Worm (Caenorhabditis elegans): ENCODE results near the gene F08D12.2.

DNA sequence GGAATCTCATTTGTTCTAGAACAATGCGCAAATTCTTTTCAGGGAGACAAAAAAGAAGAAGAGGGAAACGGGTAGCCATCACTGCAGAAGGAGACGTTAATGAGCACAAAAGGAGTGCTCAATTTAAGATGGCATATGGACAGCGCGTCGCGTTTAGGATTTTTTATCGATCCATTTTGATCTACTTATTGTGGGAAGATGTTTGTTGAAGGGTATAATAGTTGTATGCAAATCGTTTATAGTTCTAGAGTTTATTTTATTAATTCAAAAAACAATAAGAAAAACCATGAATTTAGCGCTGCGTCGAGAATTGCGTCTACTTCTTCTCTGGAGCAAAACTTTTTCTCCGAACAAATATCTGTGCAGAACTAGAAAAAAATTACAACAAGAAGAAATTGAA, 7.9 kb upstream of the F08D12.2 start, which contains the start of gene sdz-9:
- no peak for TF ChIP-seq unc-130 (GFP tag; optimal IDR thresholded peaks at IDR 0.05)
- no peak for TF ChIP-seq dpl-1 (GFP tag; optimal IDR thresholded peaks at IDR 0.05)
- TF ChIP-seq saeg-2 (GFP tag; IDR thresholded peaks at IDR 0.05), result no peak
- TF ChIP-seq ceh-32 (tag; optimal IDR thresholded peaks at IDR 0.05; ENCODE audit: poor library complexity), result no peak
- no peak for TF ChIP-seq nhr-48 (tag; optimal IDR thresholded peaks at IDR 0.05)
- TF ChIP-seq unc-62 (GFP tag; optimal IDR thresholded peaks at IDR 0.05 in 1 of 2), result peak in 1 of 2 experiments; percentile 10
- no peak for TF ChIP-seq unc-62 (tag; optimal IDR thresholded peaks at IDR 0.05)
- no peak for TF ChIP-seq fos-1 (tag; optimal IDR thresholded peaks at IDR 0.05)
- no peak for TF ChIP-seq ztf-11 (tag; optimal IDR thresholded peaks at IDR 0.05)
- no peak for TF ChIP-seq php-3 (GFP tag; IDR thresholded peaks at IDR 0.05)
- TF ChIP-seq nhr-11 (tag; optimal IDR thresholded peaks at IDR 0.05), result no peak
- no peak for TF ChIP-seq tag-97 (GFP tag; IDR thresholded peaks at IDR 0.05)
- TF ChIP-seq spr-3 (GFP tag; optimal IDR thresholded peaks at IDR 0.05), result no peak
- TF ChIP-seq ama-1 (optimal IDR thresholded peaks at IDR 0.05), result no peak
- TF ChIP-seq nhr-25 (tag; optimal IDR thresholded peaks at IDR 0.05; ENCODE audit: borderline replicate concordance, insufficient read depth), result no peak

Measured in whole organism, L4 larva.